Fruit fly (Drosophila melanogaster) whole organism, embryonic: Measurements from ENCODE around the gene FucTA.

ENCODE experiments used
- Awh ChIP-seq: fragments of 200-800 bp; sonication (Bioruptor generic); IDR thresholded peaks from 2 replicates; pipeline ENCODE4, ENCODE4 v1.3.6; 2022; ENCODE audit warnings: missing biosample characterization, missing genetic modification characterization
- Blimp-1 ChIP-seq: fragments of 200-800 bp; sonication (Bioruptor generic); optimal IDR thresholded peaks from 3 replicates; lab custom pipeline; 2018; ENCODE audit warnings: missing biosample characterization, missing genetic modification characterization, mild to moderate bottlenecking, moderate library complexity, missing genetic modification reagents
- CG10654 ChIP-seq: fragments of 200-800 bp; sonication (Bioruptor generic); optimal IDR thresholded peaks from 2 replicates; lab custom pipeline; 2016; ENCODE audit warnings: missing biosample characterization, missing genetic modification characterization
- CG11504 ChIP-seq: fragments of 200-800 bp; sonication (Bioruptor generic); optimal IDR thresholded peaks from 3 replicates; lab custom pipeline; 2019; ENCODE audit warnings: missing biosample characterization, mild to moderate bottlenecking, missing genetic modification characterization, moderate library complexity
- CG16813 ChIP-seq: fragments of 200-800 bp; sonication (Bioruptor generic); IDR thresholded peaks from 3 replicates; pipeline ENCODE4 v1.3.6; 2022; ENCODE audit warnings: missing biosample characterization, missing genetic modification characterization; ENCODE audit not compliant: partially characterized antibody
- CG16815 ChIP-seq: fragments of 200-800 bp; sonication (Bioruptor generic); optimal IDR thresholded peaks from 3 replicates; lab custom pipeline; 2017; ENCODE audit warnings: missing biosample characterization, mild to moderate bottlenecking, missing genetic modification characterization
- CG17912 ChIP-seq: fragments of 200-800 bp; sonication (Bioruptor generic); optimal IDR thresholded peaks from 2 replicates; lab custom pipeline; 2018; ENCODE audit warnings: missing biosample characterization, mild to moderate bottlenecking, missing genetic modification characterization
- CG18619 ChIP-seq: fragments of 200-800 bp; sonication (Bioruptor generic); optimal IDR thresholded peaks from 3 replicates; lab custom pipeline; 2017; ENCODE audit warnings: missing biosample characterization, mild to moderate bottlenecking, missing genetic modification characterization
- CG31388 ChIP-seq: fragments of 200-800 bp; sonication (Bioruptor generic); optimal IDR thresholded peaks from 2 replicates; lab custom pipeline; 2016; ENCODE audit warnings: missing biosample characterization, missing genetic modification characterization
- CG3163 ChIP-seq: fragments of 200-800 bp; sonication (Bioruptor generic); optimal IDR thresholded peaks from 3 replicates; lab custom pipeline; 2016; ENCODE audit warnings: missing biosample characterization, missing genetic modification characterization
- CG33213 ChIP-seq: fragments of 200-800 bp; sonication (Bioruptor generic); optimal IDR thresholded peaks from 3 replicates; lab custom pipeline; 2016; ENCODE audit warnings: missing biosample characterization, missing genetic modification characterization
- CG3838 ChIP-seq: fragments of 200-800 bp; sonication (Bioruptor generic); optimal IDR thresholded peaks from 3 replicates; lab custom pipeline; 2016; ENCODE audit warnings: missing biosample characterization, missing genetic modification characterization
- CG4328 ChIP-seq: fragments of 200-800 bp; sonication (Bioruptor generic); optimal IDR thresholded peaks from 3 replicates; lab custom pipeline; 2017; ENCODE audit warnings: missing biosample characterization, missing genetic modification reagents, missing genetic modification characterization
- CG7372 ChIP-seq: fragments of 200-800 bp; sonication (Bioruptor generic); IDR thresholded peaks from 2 replicates; pipeline ENCODE4 v1.3.6; 2022; ENCODE audit warnings: missing biosample characterization, missing genetic modification characterization
- CG8089 ChIP-seq: fragments of 200-800 bp; sonication (Bioruptor generic); optimal IDR thresholded peaks from 3 replicates; lab custom pipeline; 2016; ENCODE audit warnings: missing biosample characterization, missing genetic modification characterization
- Dek ChIP-seq: fragments of 200-800 bp; sonication (Bioruptor generic); optimal IDR thresholded peaks from 3 replicates; lab custom pipeline; 2019; ENCODE audit warnings: missing biosample characterization, mild to moderate bottlenecking, missing genetic modification characterization, moderate library complexity
- Doc2 ChIP-seq: fragments of 200-800 bp; sonication (Bioruptor generic); IDR thresholded peaks from 2 replicates; pipeline ENCODE4 v1.3.6; 2022; ENCODE audit warnings: missing biosample characterization, missing genetic modification characterization
- Drgx ChIP-seq: fragments of 200-800 bp; sonication (Bioruptor generic); IDR thresholded peaks from 2 replicates; pipeline ENCODE4 v1.3.6; 2022; ENCODE audit warnings: missing biosample characterization, missing genetic modification characterization
- E2f1 ChIP-seq: fragments of 200-800 bp; sonication (Bioruptor generic); IDR thresholded peaks from 2 replicates; pipeline ENCODE4 v1.3.6; 2022; ENCODE audit warnings: missing biosample characterization, missing genetic modification characterization
- Ets97D ChIP-seq: fragments of 200-800 bp; sonication (Bioruptor generic); optimal IDR thresholded peaks from 3 replicates; lab custom pipeline; 2016; ENCODE audit warnings: missing biosample characterization, missing genetic modification characterization
- HmgZ ChIP-seq: fragments of 200-800 bp; sonication (Bioruptor generic); optimal IDR thresholded peaks from 2 replicates; lab custom pipeline; 2018; ENCODE audit warnings: missing biosample characterization, mild to moderate bottlenecking, missing genetic modification characterization
- Lhr ChIP-seq: fragments of 200-800 bp; sonication (Bioruptor generic); optimal IDR thresholded peaks from 3 replicates; lab custom pipeline; 2017; ENCODE audit warnings: mild to moderate bottlenecking, missing biosample characterization, missing genetic modification reagents, missing genetic modification characterization
- MESR4 ChIP-seq: fragments of 200-800 bp; sonication (Bioruptor generic); optimal IDR thresholded peaks from 2 replicates; lab custom pipeline; 2018; ENCODE audit warnings: missing biosample characterization, mild to moderate bottlenecking, missing genetic modification characterization, moderate library complexity
- Pdp1 ChIP-seq, 2 experiments: fragments of 200-800 bp; sonication (Bioruptor generic); optimal IDR thresholded peaks; 3 replicates each; lab custom pipeline; 2016; ENCODE audit warnings: missing biosample characterization in 2 of 2, missing genetic modification characterization in 2 of 2, mild to moderate bottlenecking in 1 of 2, moderate library complexity in 1 of 2
- Ptx1 ChIP-seq: fragments of 200-800 bp; sonication (Bioruptor generic); IDR thresholded peaks from 2 replicates; pipeline ENCODE4 v1.3.6; 2022; ENCODE audit warnings: missing biosample characterization, missing genetic modification characterization
- Sox100B ChIP-seq: fragments of 200-800 bp; sonication (Bioruptor generic); optimal IDR thresholded peaks from 3 replicates; lab custom pipeline; 2018; ENCODE audit warnings: missing biosample characterization, mild to moderate bottlenecking, missing genetic modification characterization
- Sox102F ChIP-seq: fragments of 200-800 bp; sonication (Bioruptor generic); optimal IDR thresholded peaks from 2 replicates; lab custom pipeline; 2018; ENCODE audit warnings: missing biosample characterization, mild to moderate bottlenecking, missing genetic modification characterization, moderate library complexity
- bcd ChIP-seq: fragments of 200-800 bp; sonication (Bioruptor generic); optimal IDR thresholded peaks from 2 replicates; lab custom pipeline; 2017; ENCODE audit warnings: missing biosample characterization, mild to moderate bottlenecking, missing genetic modification characterization
- chm ChIP-seq: fragments of 200-800 bp; sonication (Bioruptor generic); IDR thresholded peaks from 2 replicates; pipeline ENCODE4 v1.3.6; 2022; ENCODE audit warnings: missing biosample characterization, missing genetic modification characterization
- dm ChIP-seq: fragments of 200-800 bp; sonication (Bioruptor generic); optimal IDR thresholded peaks from 3 replicates; lab custom pipeline; 2016; ENCODE audit warnings: missing biosample characterization, missing genetic modification characterization
- ewg ChIP-seq: fragments of 200-800 bp; sonication (Bioruptor generic); optimal IDR thresholded peaks from 3 replicates; lab custom pipeline; 2017; ENCODE audit warnings: mild to moderate bottlenecking, missing biosample characterization, missing genetic modification reagents, missing genetic modification characterization
- ftz-f1 ChIP-seq: fragments of 200-800 bp; sonication (Bioruptor generic); optimal IDR thresholded peaks from 2 replicates; lab custom pipeline; 2016; ENCODE audit warnings: missing biosample characterization, missing genetic modification characterization
- fu2 ChIP-seq: fragments of 200-800 bp; sonication (Bioruptor generic); optimal IDR thresholded peaks from 2 replicates; lab custom pipeline; 2016; ENCODE audit warnings: missing biosample characterization, missing genetic modification characterization
- gsb-n ChIP-seq: fragments of 200-800 bp; sonication (Bioruptor generic); optimal IDR thresholded peaks from 3 replicates; lab custom pipeline; 2018; ENCODE audit warnings: missing biosample characterization, mild to moderate bottlenecking, missing genetic modification characterization
- her ChIP-seq: fragments of 200-800 bp; sonication (Bioruptor generic); optimal IDR thresholded peaks from 2 replicates; lab custom pipeline; 2016; ENCODE audit warnings: missing biosample characterization, missing genetic modification characterization
- hkb ChIP-seq, 2 experiments: fragments of 200-800 bp in 1 of 2; fragments of >200 bp in 1 of 2; sonication (Bioruptor generic) in 1 of 2; IDR thresholded peaks in 1 of 2; optimal IDR thresholded peaks in 1 of 2; 2 replicates each; pipeline versions ENCODE4 v1.3.6 to Lab custom; 2017 to 2022; ENCODE audit warnings: missing biosample characterization in 1 of 2, missing genetic modification characterization in 1 of 2
- jumu ChIP-seq: fragments of 200-800 bp; sonication (Bioruptor generic); optimal IDR thresholded peaks from 3 replicates; lab custom pipeline; 2016; ENCODE audit warnings: missing biosample characterization, missing genetic modification characterization
- lmd ChIP-seq: fragments of 200-800 bp; sonication (Bioruptor generic); IDR thresholded peaks from 2 replicates; pipeline ENCODE4 v1.3.6; 2022; ENCODE audit warnings: missing biosample characterization, missing genetic modification characterization
- mld ChIP-seq: fragments of 200-800 bp; sonication (Bioruptor generic); IDR thresholded peaks from 3 replicates; pipeline ENCODE4 v1.3.6; 2022; ENCODE audit warnings: missing biosample characterization, missing genetic modification characterization; ENCODE audit not compliant: partially characterized antibody
- nom ChIP-seq: fragments of 200-800 bp; sonication (Bioruptor generic); optimal IDR thresholded peaks from 2 replicates; lab custom pipeline; 2017; ENCODE audit warnings: missing biosample characterization, missing genetic modification characterization, mild to moderate bottlenecking, moderate library complexity, missing genetic modification reagents
- p53 ChIP-seq: fragments of 200-800 bp; sonication (Bioruptor generic); optimal IDR thresholded peaks from 2 replicates; lab custom pipeline; 2016; ENCODE audit warnings: missing biosample characterization, missing genetic modification characterization
- psq ChIP-seq: fragments of 200-800 bp; sonication (Bioruptor generic); optimal IDR thresholded peaks from 2 replicates; lab custom pipeline; 2017; ENCODE audit warnings: missing biosample characterization, missing genetic modification characterization
- sd ChIP-seq: fragments of 200-800 bp; sonication (Bioruptor generic); optimal IDR thresholded peaks from 3 replicates; lab custom pipeline; 2018; ENCODE audit warnings: missing biosample characterization, mild to moderate bottlenecking, missing genetic modification characterization, moderate library complexity
- slou ChIP-seq: fragments of 200-800 bp; sonication (Bioruptor generic); optimal IDR thresholded peaks from 3 replicates; lab custom pipeline; 2016; ENCODE audit warnings: missing biosample characterization, missing genetic modification characterization
- tna ChIP-seq: fragments of 200-800 bp; sonication (Bioruptor generic); IDR thresholded peaks from 2 replicates; pipeline ENCODE4 v1.3.6; 2022; ENCODE audit warnings: missing biosample characterization, missing genetic modification characterization; ENCODE audit not compliant: partially characterized antibody
- tx ChIP-seq: fragments of 200-800 bp; sonication (Bioruptor generic); optimal IDR thresholded peaks from 2 replicates; lab custom pipeline; 2016; ENCODE audit warnings: missing biosample characterization, missing genetic modification characterization
- zen2 ChIP-seq: fragments of 200-800 bp; sonication (Bioruptor generic); IDR thresholded peaks from 3 replicates; pipeline ENCODE4 v1.3.6; 2022; ENCODE audit warnings: missing biosample characterization, missing genetic modification characterization; ENCODE audit not compliant: partially characterized antibody
- zfh1 ChIP-seq: fragments of 200-800 bp; sonication (Bioruptor generic); IDR thresholded peaks from 3 replicates; pipeline ENCODE4 v1.3.6; 2022; ENCODE audit warnings: missing biosample characterization, missing genetic modification characterization

Gene FucTA

DNA sequence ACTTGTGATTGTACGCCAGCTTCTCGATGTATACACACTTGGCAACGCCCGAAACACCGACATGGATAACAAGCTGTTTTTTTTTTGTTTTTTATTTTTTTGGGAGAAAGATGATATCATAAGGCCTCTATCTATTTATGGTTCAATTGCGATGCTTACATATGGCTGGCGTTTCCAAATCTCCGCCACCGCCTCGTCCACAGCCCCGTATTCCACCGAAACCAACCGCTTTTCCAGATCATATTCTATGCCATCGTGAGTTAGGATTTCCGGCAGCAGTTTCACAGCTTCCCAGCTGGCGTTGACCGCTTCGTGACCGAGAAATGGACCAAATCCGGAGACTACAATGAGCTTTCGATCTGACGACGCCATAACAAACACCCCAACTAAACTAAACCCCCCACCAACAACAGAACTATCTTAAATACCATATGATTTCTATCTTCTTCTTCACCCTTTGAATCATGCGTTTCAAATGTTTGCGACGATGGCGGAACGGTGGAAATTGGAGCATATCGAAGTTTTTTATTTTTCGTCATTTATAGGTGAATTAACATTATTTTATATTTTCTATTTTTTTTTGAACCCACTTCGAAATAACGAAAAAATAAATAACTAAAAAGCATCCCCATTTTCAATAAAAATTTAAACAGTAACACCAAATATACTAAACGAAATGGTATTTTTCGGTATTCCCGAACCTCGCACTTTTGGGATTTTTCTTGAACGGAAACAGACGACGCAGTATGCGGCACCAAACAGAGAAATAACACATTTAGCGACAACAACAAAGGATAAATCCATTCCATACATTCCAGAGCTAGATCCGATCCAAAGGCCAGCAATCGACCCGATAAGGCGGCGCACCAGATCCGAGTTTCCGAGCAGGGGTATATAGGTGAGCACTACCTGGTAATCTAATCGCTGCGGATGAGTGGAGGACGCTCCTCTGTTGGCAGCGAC lies 3.0 kb upstream of the FucTA start, which contains the start of the genes CG32147 and Pex3 (continued):
- TF ChIP-seq zen2 (no peak), MESR4 (GFP tag; lab: Kevin White, UChicago) (peak; percentile 82), ewg (peak; percentile 4), Drgx (no peak), Sox100B (GFP tag; lab: Kevin White, UChicago) (peak; percentile 2), fu2 (GFP tag; lab: Kevin White, UChicago) (no peak), CG17912 (GFP tag; lab: Kevin White, UChicago) (no peak), tx (no peak), Dek (peak; percentile 1), CG33213 (GFP tag; lab: Kevin White, UChicago) (no peak), zfh1 (no peak), Lhr (GFP tag; lab: Kevin White, UChicago) (peak; percentile 56), E2f1 (no peak), Blimp-1 (GFP tag; lab: Kevin White, UChicago) (no peak), CG18619 (GFP tag; lab: Kevin White, UChicago) (no peak), sd (tag; lab: Kevin White, UChicago) (peak; percentile 83), Ets97D (GFP tag; lab: Kevin White, UChicago) (peak; percentile 58), gsb-n (tag; lab: Kevin White, UChicago) (peak; percentile 27), slou (no peak), CG7372 (no peak), Sox102F (no peak), CG31388 (GFP tag; lab: Kevin White, UChicago) (no peak), HmgZ (peak; percentile 1), nom (GFP tag; lab: Kevin White, UChicago) (peak; percentile 17), her (no peak), CG16813 (0 out of 3 replicates have a peak, but pooled peaks have one; percentile 10), CG11504 (tag; lab: Kevin White, UChicago) (no peak), Doc2 (GFP tag; lab: Robert Waterston, UW) (no peak), Ptx1 (GFP tag; lab: Robert Waterston, UW) (no peak), mld (GFP tag; lab: Robert Waterston, UW) (no peak), tna (GFP tag; lab: Robert Waterston, UW) (no peak), Awh (GFP tag; lab: Robert Waterston, UW) (no peak), CG3163 (GFP tag; lab: Kevin White, UChicago) (no peak), CG8089 (GFP tag; lab: Kevin White, UChicago) (no peak), p53 (GFP tag; lab: Kevin White, UChicago) (no peak), dm (GFP tag; lab: Kevin White, UChicago) (peak; percentile 37), hkb (optimal IDR thresholded peaks at IDR 0.05; lab: Kevin White, UChicago) (no peak), hkb (GFP tag; IDR thresholded peaks at IDR 0.05; lab: Robert Waterston, UW) (peak; percentile 23; the same call in 1 of the 2 replicates), ftz-f1 (GFP tag; lab: Kevin White, UChicago) (no peak), jumu (GFP tag; lab: Kevin White, UChicago) (no peak), Pdp1 (GFP tag; optimal IDR thresholded peaks at IDR 0.05; lab: Kevin White, UChicago) (no peak), chm (no peak), lmd (no peak), CG16815 (no peak), CG10654 (GFP tag; lab: Kevin White, UChicago) (no peak), CG4328 (no peak), psq (GFP tag; lab: Kevin White, UChicago) (no peak), bcd (GFP tag; lab: Kevin White, UChicago) (no peak), CG3838 (GFP tag; lab: Kevin White, UChicago) (no peak)
